Worm (Caenorhabditis elegans): ENCODE data around the gene nhr-98.

nhr-98 gene

DNA sequence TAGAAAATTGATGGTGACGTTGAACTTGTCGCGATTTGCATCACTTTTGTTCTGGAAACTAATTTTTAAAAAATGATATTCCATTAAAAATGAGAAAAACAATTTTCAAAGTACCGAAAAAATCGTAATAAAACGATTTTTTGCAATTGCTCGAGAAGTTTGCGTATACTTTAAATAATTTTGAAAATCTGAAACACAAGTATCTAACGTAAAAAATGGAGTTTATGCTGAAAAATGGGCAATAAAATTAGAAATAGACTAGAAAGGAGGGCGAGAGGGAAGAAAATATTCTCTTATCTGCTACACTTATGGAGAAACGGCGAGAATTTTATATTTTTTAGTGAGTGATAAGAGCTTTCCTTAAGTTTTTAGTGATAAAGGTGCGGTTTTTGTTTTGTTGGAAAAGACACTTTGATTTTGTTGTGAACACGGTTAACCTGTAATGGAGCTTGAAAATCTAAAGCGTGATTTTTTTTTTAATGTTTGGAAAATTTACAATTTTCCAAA, 29.7 kb downstream of the nhr-98 start, which contains the start of gene nhr-130:
Gene nhr-130 (minus strand): TSS at position 51 of the 507 bp plus-strand sequence.
- TF ChIP-seq unc-62 (GFP tag; optimal IDR thresholded peaks at IDR 0.05), result no peak

DNA sequence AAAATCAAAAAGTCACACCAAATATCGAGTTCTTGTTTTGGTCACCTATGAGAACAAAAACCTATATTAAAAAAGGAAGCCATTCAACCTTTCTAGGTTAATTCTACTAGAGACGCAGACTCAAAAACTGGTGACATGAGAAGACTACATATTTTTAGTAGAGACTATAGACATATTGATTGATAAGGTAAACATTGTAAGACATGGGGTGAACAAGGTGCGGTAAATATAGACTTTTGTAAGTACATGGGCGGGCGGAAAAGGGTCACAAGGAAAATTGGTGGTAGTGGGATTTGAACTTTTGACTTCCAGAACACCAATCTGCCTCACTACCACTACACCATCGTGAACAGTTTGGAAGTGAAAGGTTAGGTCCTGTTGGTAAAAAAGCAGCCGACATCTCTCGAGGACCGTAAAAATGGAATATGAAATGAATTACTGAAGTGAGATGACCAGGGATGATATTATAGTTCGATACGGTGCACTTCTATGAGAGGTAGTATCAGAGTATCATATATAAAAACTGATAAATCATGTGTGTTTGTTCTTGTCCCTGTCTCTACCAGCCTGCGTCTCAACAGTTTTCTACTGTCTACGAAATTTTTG, 30.7 kb downstream of the nhr-98 start, which contains the start of gene nhr-212:
Gene nhr-212 (plus strand): TSS at position 573 of the 606 bp plus-strand sequence.
- TF ChIP-seq unc-62 (GFP tag; optimal IDR thresholded peaks at IDR 0.05), result no peak

DNA sequence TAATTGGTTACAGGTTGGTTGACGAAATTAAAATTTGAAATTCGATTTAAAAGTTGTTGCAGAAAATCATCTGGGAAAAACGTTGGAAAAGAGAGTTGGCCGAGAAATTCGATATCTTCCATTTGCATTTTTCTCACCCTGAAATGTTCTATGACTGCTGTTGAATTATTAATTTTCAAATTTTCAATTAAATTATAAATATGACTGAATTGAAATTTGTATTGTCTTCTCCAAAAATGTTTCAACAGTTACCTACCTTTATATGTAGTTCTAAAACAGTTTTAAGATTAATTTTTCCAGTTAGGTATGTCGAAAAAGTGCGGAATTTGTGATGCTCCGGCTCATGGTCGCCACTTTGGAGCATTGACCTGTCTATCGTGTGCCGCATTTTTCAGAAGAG, 33.0 kb downstream of the nhr-98 start, which contains the start of gene nhr-211:
Gene nhr-211 (plus strand): TSS at position 301 of the 400 bp plus-strand sequence.
- TF ChIP-seq unc-62 (GFP tag; optimal IDR thresholded peaks at IDR 0.05), result no peak

DNA sequence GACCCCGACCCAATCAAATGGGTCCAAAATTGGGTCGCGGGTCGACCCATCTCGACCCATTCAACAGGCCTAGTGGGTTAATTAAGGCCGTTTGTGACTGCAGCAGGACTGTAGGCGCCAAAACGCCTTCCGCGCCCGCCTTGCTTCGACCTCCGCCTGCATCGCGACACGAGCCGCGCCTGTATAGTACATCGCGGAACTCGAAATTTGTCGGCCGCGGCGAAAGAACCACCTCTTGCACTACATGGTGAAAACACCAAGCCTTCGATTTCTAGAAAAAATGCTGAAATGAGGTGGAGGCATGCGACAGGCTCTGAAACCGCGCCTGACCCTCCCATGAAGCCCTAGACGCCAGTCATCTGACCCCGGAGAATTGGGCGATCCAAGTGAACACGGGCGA, 34.3 kb downstream of the nhr-98 start:
- no peak for TF ChIP-seq unc-62 (GFP tag; optimal IDR thresholded peaks at IDR 0.05)

DNA sequence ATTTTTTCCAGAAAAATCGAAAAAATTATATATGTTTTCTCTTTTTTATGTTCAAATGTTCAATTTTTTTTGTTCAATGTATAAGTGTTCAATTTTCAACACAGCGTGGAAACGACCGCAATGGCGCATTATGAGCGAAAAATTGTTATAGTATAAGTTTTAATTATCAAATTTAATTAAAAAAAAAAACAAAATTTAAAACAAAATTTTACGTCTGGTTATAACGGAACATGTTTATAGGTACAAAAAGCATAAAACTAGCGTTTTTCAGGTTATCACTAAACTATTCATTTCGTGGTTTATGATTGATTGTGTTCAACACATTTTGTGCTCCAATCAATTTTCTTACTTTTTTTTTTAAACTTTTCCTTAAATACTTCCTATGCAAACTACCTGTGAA, 35.7 kb downstream of the nhr-98 start, which contains the start of gene nhr-106:
Gene nhr-106 (plus strand): TSS at position 301 of the 400 bp plus-strand sequence.
- TF ChIP-seq unc-62 (GFP tag; optimal IDR thresholded peaks at IDR 0.05), result no peak

DNA sequence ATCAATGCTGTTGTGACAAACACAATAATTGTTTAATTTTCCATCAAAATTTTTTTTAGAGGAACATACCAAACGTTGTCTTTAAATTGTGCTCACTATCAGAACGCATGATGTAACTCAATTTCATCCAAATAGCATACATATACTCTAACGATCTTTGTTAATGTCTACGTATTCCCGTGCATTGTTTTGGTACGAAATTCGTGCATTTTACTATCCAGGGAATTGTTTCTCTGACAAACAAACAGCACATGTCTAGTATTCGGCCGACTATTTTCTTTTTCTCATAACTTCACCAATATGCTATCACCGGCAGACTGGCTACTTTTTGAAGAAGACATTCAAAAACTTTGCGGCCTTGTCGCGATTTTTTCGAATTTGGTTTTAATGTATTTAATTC, 37.8 kb downstream of the nhr-98 start, which contains the start of gene str-196:
Gene str-196 (plus strand): TSS at position 301 of the 400 bp plus-strand sequence.
- no peak for TF ChIP-seq unc-62 (GFP tag; optimal IDR thresholded peaks at IDR 0.05)

DNA sequence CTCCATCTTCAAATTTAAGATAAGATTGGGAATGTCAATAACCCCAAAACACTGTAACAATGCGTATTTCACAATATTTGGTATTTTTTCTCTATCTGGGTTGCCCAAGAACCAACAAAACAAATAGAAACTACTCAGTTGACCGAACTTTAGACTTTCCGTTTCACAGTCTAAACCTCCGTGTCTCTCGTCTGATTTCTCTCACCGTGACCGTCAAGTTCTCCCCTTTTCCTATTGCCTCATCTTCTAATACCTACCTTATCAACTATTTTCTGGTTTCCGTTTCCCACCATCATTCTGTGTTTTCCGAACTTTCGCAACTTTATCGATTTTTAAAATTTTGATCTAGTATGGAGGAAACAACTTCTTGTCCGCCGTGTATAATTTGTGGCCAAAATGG, 40.6 kb downstream of the nhr-98 start, which contains the start of gene nhr-131:
Gene nhr-131 (plus strand): TSS at position 87 of the 400 bp plus-strand sequence.
- no peak for TF ChIP-seq unc-62 (GFP tag; optimal IDR thresholded peaks at IDR 0.05)

DNA sequence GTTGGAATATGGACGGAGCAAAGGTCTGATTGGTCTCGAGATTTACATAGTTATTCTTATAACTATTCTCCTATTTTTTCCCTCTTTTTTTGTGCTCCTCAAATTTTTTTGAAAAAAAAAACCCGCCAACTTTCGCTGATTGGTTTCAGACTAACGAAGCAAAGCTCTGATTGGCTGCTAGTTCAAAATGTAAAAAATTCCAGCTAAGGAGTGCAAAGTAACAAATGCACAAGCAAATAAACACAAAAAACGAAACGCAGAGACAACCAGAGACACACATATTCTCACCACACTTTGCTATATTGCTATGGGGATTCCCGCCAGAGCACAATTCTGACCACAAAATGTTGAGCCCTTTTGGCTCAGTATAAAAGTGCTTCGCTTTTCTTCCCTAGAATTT, 43.7 kb downstream of the nhr-98 start, which contains the start of gene T01G6.1:
Gene T01G6.1 (plus strand): TSS at position 301 of the 400 bp plus-strand sequence.
- TF ChIP-seq unc-62 (GFP tag; optimal IDR thresholded peaks at IDR 0.05), result no peak

DNA sequence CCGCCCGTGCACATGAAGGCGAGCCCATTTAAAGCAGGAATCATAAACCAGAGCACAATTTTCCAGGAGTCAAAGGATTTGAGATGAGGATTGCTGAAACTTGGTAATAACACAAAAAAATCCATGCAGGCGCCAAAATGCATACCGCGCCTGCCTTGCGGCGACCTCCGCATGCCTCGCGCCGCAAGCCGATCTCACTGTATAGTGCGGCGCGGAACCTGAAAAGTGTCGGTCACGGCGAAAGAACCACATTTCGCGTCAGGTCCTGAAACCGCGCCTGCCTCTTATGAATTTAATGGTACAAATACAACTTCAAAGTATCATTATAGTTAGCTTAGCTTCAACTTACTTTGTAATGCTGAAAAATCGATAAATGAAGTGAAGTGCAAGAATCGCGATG, 46.9 kb downstream of the nhr-98 start:
- TF ChIP-seq unc-62 (GFP tag; optimal IDR thresholded peaks at IDR 0.05), result no peak

DNA sequence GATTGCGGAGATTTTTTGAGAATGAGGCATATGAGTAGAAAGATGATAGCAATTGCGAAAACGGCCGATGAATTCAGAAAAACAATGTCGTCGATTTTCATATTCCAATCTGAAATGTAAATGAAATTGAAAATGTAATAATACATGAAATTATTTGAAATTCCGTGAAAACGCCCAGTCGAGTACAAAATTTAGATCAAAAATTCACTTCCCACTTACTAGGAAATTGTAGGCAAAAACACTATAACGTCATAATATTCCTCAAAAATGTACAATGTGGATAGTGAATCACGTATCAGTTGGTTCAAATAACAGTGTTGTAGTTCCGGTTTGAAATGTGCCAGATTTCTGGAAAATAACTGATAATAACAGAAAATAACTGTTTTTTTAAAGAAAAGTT, 47.6 kb downstream of the nhr-98 start, which contains the start of gene str-256:
Gene str-256 (minus strand): TSS at position 101 of the 400 bp plus-strand sequence.
- no peak for TF ChIP-seq unc-62 (GFP tag; optimal IDR thresholded peaks at IDR 0.05)

DNA sequence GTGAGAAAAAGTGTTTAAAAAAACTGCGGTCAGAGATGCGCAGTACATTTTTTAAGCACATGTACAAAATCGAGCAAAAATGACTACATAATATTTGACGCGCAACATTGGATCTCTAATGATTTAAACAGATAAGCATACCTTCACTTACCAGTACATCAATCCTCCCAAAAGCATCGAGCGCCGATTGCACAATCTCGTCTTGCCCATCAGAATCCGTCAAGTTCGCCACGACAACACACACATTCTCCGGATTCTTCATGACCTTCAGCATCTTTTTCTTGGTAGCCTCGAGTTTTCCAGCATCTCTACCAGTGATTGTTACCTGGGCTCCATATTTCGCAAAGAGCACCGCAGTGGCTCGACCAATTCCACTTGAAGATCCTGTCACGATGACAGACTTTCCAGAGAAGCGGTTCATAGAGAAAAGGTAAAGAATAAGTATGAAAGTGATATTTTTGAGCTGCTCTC, 49.2 kb downstream of the nhr-98 start, which contains the start of gene T01G6.10:
Gene T01G6.10 (minus strand): TSS at position 421 of the 471 bp plus-strand sequence.
- TF ChIP-seq unc-62 (GFP tag; optimal IDR thresholded peaks at IDR 0.05), result no peak

DNA sequence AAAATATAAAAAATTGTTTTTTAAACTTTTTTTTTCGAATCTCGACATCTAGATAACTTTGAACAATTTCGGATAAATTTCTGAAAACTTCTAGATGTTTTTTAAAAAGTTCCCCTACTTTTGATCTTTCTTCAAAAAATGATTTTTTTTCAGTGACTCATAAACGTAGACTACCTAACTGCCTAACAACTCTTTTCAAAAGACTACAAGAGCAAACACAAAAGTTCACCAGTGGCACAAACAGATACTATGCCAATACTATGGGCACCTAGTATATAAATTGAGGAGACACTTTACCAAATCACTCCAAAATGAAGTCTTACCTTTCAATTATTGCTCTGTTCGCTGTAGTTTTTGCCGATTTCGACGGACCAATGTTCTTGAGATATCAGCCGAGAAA, 50.1 kb downstream of the nhr-98 start, which contains the start of gene srlf-35:
Gene srlf-35 (plus strand): TSS at position 301 of the 400 bp plus-strand sequence.
- no peak for TF ChIP-seq unc-62 (GFP tag; optimal IDR thresholded peaks at IDR 0.05)

DNA sequence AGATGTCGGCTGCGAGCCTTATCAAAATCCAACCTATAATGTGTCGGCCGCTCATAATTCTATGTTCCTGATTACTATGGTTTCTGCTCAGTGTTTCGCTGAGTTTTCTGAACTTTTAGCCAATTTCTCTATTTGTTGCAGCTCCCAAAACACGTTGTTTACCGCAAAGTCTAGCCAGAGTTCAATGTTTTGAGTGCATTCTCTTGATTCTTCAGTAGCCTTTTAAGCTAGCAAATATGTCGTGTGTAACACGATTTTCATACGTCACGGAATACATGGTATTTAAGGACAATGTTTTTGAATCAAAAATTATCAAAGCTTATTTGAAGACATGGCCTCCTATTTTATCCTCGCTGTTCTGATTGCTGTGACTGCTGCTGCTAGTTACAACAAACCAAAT, 51.5 kb downstream of the nhr-98 start, which contains the start of gene srlf-19:
Gene srlf-19 (plus strand): TSS at position 301 of the 400 bp plus-strand sequence.
- TF ChIP-seq unc-62 (GFP tag; optimal IDR thresholded peaks at IDR 0.05), result no peak

Measured in whole organism, dauer.